Fruit fly (Drosophila melanogaster) whole organism, pupa: Measurements from ENCODE around the gene corn.

Source experiments
- CG10348 ChIP-seq: fragments of 200-800 bp; sonication (Bioruptor generic); IDR thresholded peaks from 2 replicates; pipeline ENCODE4 v1.3.6; 2022; ENCODE audit warnings: missing biosample characterization, missing genetic modification characterization
- CG12605 ChIP-seq: fragments of 200-800 bp; sonication (Bioruptor generic); IDR thresholded peaks from 2 replicates; pipeline ENCODE4 v1.3.6; 2022; ENCODE audit warnings: missing biosample characterization, missing genetic modification characterization
- CG13204 ChIP-seq: fragments of 200-800 bp; sonication (Bioruptor generic); optimal IDR thresholded peaks from 2 replicates; lab custom pipeline; 2018; ENCODE audit warnings: missing biosample characterization, mild to moderate bottlenecking, missing genetic modification characterization, moderate library complexity
- CG14655 ChIP-seq: fragments of 200-800 bp; sonication (Bioruptor generic); optimal IDR thresholded peaks from 3 replicates; lab custom pipeline; 2017; ENCODE audit warnings: mild to moderate bottlenecking, missing biosample characterization, missing genetic modification reagents, missing genetic modification characterization
- CG15710 ChIP-seq: fragments of 200-800 bp; sonication (Bioruptor generic); optimal IDR thresholded peaks from 2 replicates; lab custom pipeline; 2018; ENCODE audit warnings: missing biosample characterization, mild to moderate bottlenecking, missing genetic modification characterization, moderate library complexity
- CG17806 ChIP-seq: fragments of 200-800 bp; sonication (Bioruptor generic); optimal IDR thresholded peaks from 2 replicates; lab custom pipeline; 2018; ENCODE audit warnings: missing biosample characterization, mild to moderate bottlenecking, missing genetic modification characterization, moderate library complexity
- CG32121 ChIP-seq: fragments of 200-800 bp; sonication (Bioruptor generic); IDR thresholded peaks from 2 replicates; pipeline ENCODE4 v1.3.6; 2022; ENCODE audit warnings: missing biosample characterization, missing genetic modification characterization
- CG34367 ChIP-seq: fragments of 200-800 bp; sonication (Bioruptor generic); optimal IDR thresholded peaks from 2 replicates; lab custom pipeline; 2018; ENCODE audit warnings: missing biosample characterization, mild to moderate bottlenecking, missing genetic modification characterization
- CG4496 ChIP-seq: fragments of 200-800 bp; sonication (Bioruptor generic); IDR thresholded peaks from 3 replicates; pipeline ENCODE4 v1.3.6; 2022; ENCODE audit warnings: missing biosample characterization, missing genetic modification characterization
- CG8159 ChIP-seq: fragments of 200-800 bp; sonication (Bioruptor generic); optimal IDR thresholded peaks from 3 replicates; lab custom pipeline; 2018; ENCODE audit warnings: missing biosample characterization, mild to moderate bottlenecking, missing genetic modification characterization, moderate library complexity
- CG8301 ChIP-seq: fragments of 200-800 bp; sonication (Bioruptor generic); optimal IDR thresholded peaks from 2 replicates; lab custom pipeline; 2018; ENCODE audit warnings: missing biosample characterization, mild to moderate bottlenecking, missing genetic modification characterization
- CG9948 ChIP-seq: fragments of 200-800 bp; sonication (Bioruptor generic); optimal IDR thresholded peaks from 2 replicates; lab custom pipeline; 2018; ENCODE audit warnings: missing biosample characterization, mild to moderate bottlenecking, missing genetic modification characterization, moderate library complexity
- D1 ChIP-seq: fragments of 200-800 bp; sonication (Bioruptor generic); optimal IDR thresholded peaks from 2 replicates; lab custom pipeline; 2018; ENCODE audit warnings: missing biosample characterization, mild to moderate bottlenecking, missing genetic modification characterization, moderate library complexity
- EcR ChIP-seq: fragments of 200-800 bp; sonication (Bioruptor generic); optimal IDR thresholded peaks from 3 replicates; lab custom pipeline; 2019; ENCODE audit warnings: missing biosample characterization, missing genetic modification characterization, mild to moderate bottlenecking, moderate library complexity, missing genetic modification reagents
- Ets98B ChIP-seq: fragments of 200-800 bp; sonication (Bioruptor generic); IDR thresholded peaks from 2 replicates; pipeline ENCODE4 v1.3.6; 2022; ENCODE audit warnings: missing biosample characterization, missing genetic modification characterization
- Pif1A ChIP-seq: fragments of 200-800 bp; sonication (Bioruptor generic); optimal IDR thresholded peaks from 3 replicates; lab custom pipeline; 2016; ENCODE audit warnings: missing biosample characterization, missing genetic modification characterization
- Pif1B ChIP-seq: fragments of 200-800 bp; sonication (Bioruptor generic); optimal IDR thresholded peaks from 3 replicates; lab custom pipeline; 2016; ENCODE audit warnings: missing biosample characterization, missing genetic modification characterization
- Snoo ChIP-seq: fragments of 200-800 bp; sonication (Bioruptor generic); optimal IDR thresholded peaks from 3 replicates; lab custom pipeline; 2017; ENCODE audit warnings: missing biosample characterization, mild to moderate bottlenecking, missing genetic modification characterization, inconsistent platforms
- fd96Ca ChIP-seq: fragments of 200-800 bp; sonication (Bioruptor generic); IDR thresholded peaks from 3 replicates; pipeline ENCODE4 v1.3.6; 2022; ENCODE audit warnings: missing biosample characterization, missing genetic modification characterization
- gl ChIP-seq: fragments of 200-800 bp; sonication (Bioruptor generic); optimal IDR thresholded peaks from 2 replicates; lab custom pipeline; 2018; ENCODE audit warnings: missing biosample characterization, mild to moderate bottlenecking, missing genetic modification characterization
- rn ChIP-seq: fragments of 200-800 bp; sonication (Bioruptor generic); IDR thresholded peaks from 2 replicates; pipeline ENCODE4 v1.3.6; 2022; ENCODE audit warnings: missing biosample characterization, missing genetic modification characterization

corn gene

dm6 chr3L:7151521-7152465 is 5.1 kb downstream of the corn start:
- TF ChIP-seq CG8159 (peak; percentile 45), CG12605 (GFP tag; lab: Robert Waterston, UW) (peak; percentile 70), CG17806 (tag; lab: Kevin White, UChicago) (peak; percentile 44), EcR (no peak), rn (peak; percentile 50; the same call in 1 of the 2 replicates), CG34367 (no peak), CG9948 (tag; lab: Kevin White, UChicago) (peak; percentile 53), CG14655 (peak; percentile 72), Pif1A (GFP tag; lab: Kevin White, UChicago) (peak; percentile 55), CG32121 (GFP tag; lab: Robert Waterston, UW) (peak; percentile 75), CG15710 (tag; lab: Kevin White, UChicago) (peak; percentile 15), Pif1B (GFP tag; lab: Kevin White, UChicago) (peak; percentile 47), Ets98B (GFP tag; lab: Robert Waterston, UW) (peak; percentile 83), fd96Ca (GFP tag; lab: Robert Waterston, UW) (peak; percentile 68), Snoo (tag; lab: Kevin White, UChicago) (no peak), CG8301 (tag; lab: Kevin White, UChicago) (peak; percentile 63), CG4496 (GFP tag; lab: Robert Waterston, UW) (peak; percentile 85; the same call in 2 of the 3 replicates), gl (tag; lab: Kevin White, UChicago) (no peak)

- peak; percentile 95 for TF ChIP-seq CG4496 (GFP tag; lab: Robert Waterston, UW)
- peak; percentile 90 for TF ChIP-seq fd96Ca (GFP tag; lab: Robert Waterston, UW)
- peak; percentile 90 for TF ChIP-seq Ets98B (GFP tag; lab: Robert Waterston, UW)
- peak; percentile 85 for TF ChIP-seq CG32121 (GFP tag; lab: Robert Waterston, UW)
- peak; percentile 82 for TF ChIP-seq Pif1A (GFP tag; lab: Kevin White, UChicago)
- peak; percentile 90 for TF ChIP-seq CG12605 (GFP tag; lab: Robert Waterston, UW)
- peak; percentile 82 for TF ChIP-seq CG15710 (tag; lab: Kevin White, UChicago)
- TF ChIP-seq CG13204 (GFP tag; lab: Kevin White, UChicago): peak; percentile 48
- peak; percentile 75 for TF ChIP-seq gl (tag; lab: Kevin White, UChicago)
- peak; percentile 82 for TF ChIP-seq CG8159
- TF ChIP-seq Pif1B (GFP tag; lab: Kevin White, UChicago): peak; percentile 69
- peak; percentile 41 for TF ChIP-seq D1 (tag; lab: Kevin White, UChicago)
- peak; percentile 8 for TF ChIP-seq Snoo (tag; lab: Kevin White, UChicago)
- peak; percentile 90 for TF ChIP-seq CG14655
- TF ChIP-seq CG8301 (tag; lab: Kevin White, UChicago): peak; percentile 90
- no peak for TF ChIP-seq EcR
- peak; percentile 81 for TF ChIP-seq CG9948 (tag; lab: Kevin White, UChicago)
- TF ChIP-seq rn: peak; percentile 77
- peak; percentile 76 for TF ChIP-seq CG34367
- TF ChIP-seq CG17806 (tag; lab: Kevin White, UChicago): peak; percentile 86
- peak; percentile 48; the same call in 1 of the 2 replicates for TF ChIP-seq CG10348
Observed at dm6 chr3L:7150850-7151249, 6.0 kb downstream of the corn start.

dm6 chr3L:7149827-7150226 is 7.0 kb downstream of the corn start:
- TF ChIP-seq Pif1B (GFP tag; lab: Kevin White, UChicago) (peak; percentile 67), Pif1A (GFP tag; lab: Kevin White, UChicago) (peak; percentile 66), CG8301 (tag; lab: Kevin White, UChicago) (peak; percentile 88), CG10348 (no peak), EcR (no peak), D1 (tag; lab: Kevin White, UChicago) (peak; percentile 51), CG9948 (tag; lab: Kevin White, UChicago) (peak; percentile 86), CG4496 (GFP tag; lab: Robert Waterston, UW) (peak; percentile 77), Snoo (tag; lab: Kevin White, UChicago) (peak; percentile 49), Ets98B (GFP tag; lab: Robert Waterston, UW) (peak; percentile 35; the same call in 1 of the 2 replicates), CG8159 (peak; percentile 90), CG12605 (GFP tag; lab: Robert Waterston, UW) (peak; percentile 68), CG17806 (tag; lab: Kevin White, UChicago) (peak; percentile 87), CG32121 (GFP tag; lab: Robert Waterston, UW) (peak; percentile 55; the same call in 1 of the 2 replicates), rn (0 out of 2 replicates have a peak, but pooled peaks have one; percentile 31), CG15710 (tag; lab: Kevin White, UChicago) (peak; percentile 86), CG14655 (peak; percentile 92), CG34367 (peak; percentile 85), fd96Ca (GFP tag; lab: Robert Waterston, UW) (peak; percentile 62; the same call in 2 of the 3 replicates), CG13204 (GFP tag; lab: Kevin White, UChicago) (peak; percentile 19), gl (tag; lab: Kevin White, UChicago) (peak; percentile 30)

dm6 chr3L:7149388-7149787 is 7.5 kb downstream of the corn start:
- peak; percentile 88 for TF ChIP-seq EcR
- TF ChIP-seq Ets98B (GFP tag; lab: Robert Waterston, UW): no peak
- no peak for TF ChIP-seq CG14655
- no peak for TF ChIP-seq CG8159
- no peak for TF ChIP-seq CG32121 (GFP tag; lab: Robert Waterston, UW)
- TF ChIP-seq CG17806 (tag; lab: Kevin White, UChicago): no peak
- no peak for TF ChIP-seq CG12605 (GFP tag; lab: Robert Waterston, UW)
- TF ChIP-seq fd96Ca (GFP tag; lab: Robert Waterston, UW): no peak
- peak; percentile 34 for TF ChIP-seq gl (tag; lab: Kevin White, UChicago)
- no peak for TF ChIP-seq Pif1B (GFP tag; lab: Kevin White, UChicago)
- TF ChIP-seq CG34367: no peak
- no peak for TF ChIP-seq Pif1A (GFP tag; lab: Kevin White, UChicago)
- no peak for TF ChIP-seq CG4496 (GFP tag; lab: Robert Waterston, UW)
- no peak for TF ChIP-seq CG10348
- no peak for TF ChIP-seq CG15710 (tag; lab: Kevin White, UChicago)
